Worm (Caenorhabditis elegans) whole organism, L2 larva: ENCODE data around the gene rad-54.L2.

Experiments used
- R02D3.7 ChIP-seq: fragments of 150-350 bp; optimal IDR thresholded peaks from 2 replicates; lab custom pipeline; 2014; ENCODE audit warnings: missing biosample characterization, missing genetic modification characterization
- elt-1 ChIP-seq: fragments of 150-350 bp; optimal IDR thresholded peaks from 2 replicates; lab custom pipeline; 2014; ENCODE audit warnings: missing biosample characterization, missing genetic modification characterization
- elt-3 ChIP-seq: sonication (generic microtip); optimal IDR thresholded peaks from 2 replicates; lab custom pipeline; 2017; ENCODE audit warnings: missing biosample characterization, missing genetic modification characterization
- nhr-11 ChIP-seq: fragments of 150-350 bp; optimal IDR thresholded peaks from 2 replicates; lab custom pipeline; 2014; ENCODE audit warnings: missing biosample characterization, missing genetic modification characterization
- nhr-23 ChIP-seq: fragments of 150-350 bp; optimal IDR thresholded peaks from 2 replicates; lab custom pipeline; 2014; ENCODE audit warnings: missing biosample characterization, missing genetic modification reagents, missing genetic modification characterization
- nhr-6 ChIP-seq: fragments of 150-350 bp; optimal IDR thresholded peaks from 2 replicates; lab custom pipeline; 2014; ENCODE audit warnings: missing biosample characterization, missing genetic modification characterization
- snpc-4 ChIP-seq: fragments of 150-350 bp; optimal IDR thresholded peaks from 2 replicates; lab custom pipeline; 2014; ENCODE audit warnings: missing biosample characterization, missing genetic modification characterization

DNA sequence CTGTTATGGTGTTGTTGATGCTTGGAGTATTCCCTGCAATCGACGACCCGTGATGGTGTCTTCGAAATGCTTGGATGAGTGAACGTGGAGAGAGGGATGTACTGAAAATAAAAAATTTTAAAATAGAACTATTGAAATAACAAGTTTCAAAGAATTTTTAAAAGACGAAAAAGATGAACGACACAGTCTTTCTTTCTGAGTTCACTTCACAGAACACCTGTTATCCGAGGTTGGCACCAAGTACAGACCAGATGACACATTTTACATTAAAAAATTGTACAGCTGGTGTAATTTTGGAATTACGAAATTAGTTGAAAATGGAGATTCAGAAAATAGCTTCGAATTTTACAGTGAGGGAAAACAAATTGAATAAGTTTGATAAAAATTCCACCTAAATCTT, 24.9 kb downstream of the rad-54.L2 start, which contains the start of gene rap-1:
- TF ChIP-seq elt-1 (tag; lab: Kevin White, UChicago), result no peak
- no peak for TF ChIP-seq snpc-4 (tag; lab: Kevin White, UChicago)
- TF ChIP-seq nhr-11 (tag; lab: Kevin White, UChicago), result no peak
- TF ChIP-seq nhr-23 (tag; lab: Kevin White, UChicago), result no peak
- no peak for TF ChIP-seq elt-3
- no peak for TF ChIP-seq nhr-6 (tag; lab: Kevin White, UChicago)
- TF ChIP-seq R02D3.7 (tag; lab: Kevin White, UChicago), result no peak
